Fruit fly (Drosophila melanogaster) whole organism, pupa: ENCODE data around the gene RhoGEF3.
A peak's percentile ranks its signal among the peaks of the same experiment; 100 is the strongest.

ENCODE experiments used
- CG10348 ChIP-seq: fragments of 200-800 bp; sonication (Bioruptor generic); IDR thresholded peaks from 2 replicates; pipeline ENCODE4 v1.3.6; 2022; ENCODE audit warnings: missing biosample characterization, missing genetic modification characterization
- CG12605 ChIP-seq: fragments of 200-800 bp; sonication (Bioruptor generic); IDR thresholded peaks from 2 replicates; pipeline ENCODE4 v1.3.6; 2022; ENCODE audit warnings: missing biosample characterization, missing genetic modification characterization
- CG13204 ChIP-seq: fragments of 200-800 bp; sonication (Bioruptor generic); optimal IDR thresholded peaks from 2 replicates; lab custom pipeline; 2018; ENCODE audit warnings: missing biosample characterization, mild to moderate bottlenecking, missing genetic modification characterization, moderate library complexity
- CG14655 ChIP-seq: fragments of 200-800 bp; sonication (Bioruptor generic); optimal IDR thresholded peaks from 3 replicates; lab custom pipeline; 2017; ENCODE audit warnings: mild to moderate bottlenecking, missing biosample characterization, missing genetic modification reagents, missing genetic modification characterization
- CG15710 ChIP-seq: fragments of 200-800 bp; sonication (Bioruptor generic); optimal IDR thresholded peaks from 2 replicates; lab custom pipeline; 2018; ENCODE audit warnings: missing biosample characterization, mild to moderate bottlenecking, missing genetic modification characterization, moderate library complexity
- CG17806 ChIP-seq: fragments of 200-800 bp; sonication (Bioruptor generic); optimal IDR thresholded peaks from 2 replicates; lab custom pipeline; 2018; ENCODE audit warnings: missing biosample characterization, mild to moderate bottlenecking, missing genetic modification characterization, moderate library complexity
- CG32121 ChIP-seq: fragments of 200-800 bp; sonication (Bioruptor generic); IDR thresholded peaks from 2 replicates; pipeline ENCODE4 v1.3.6; 2022; ENCODE audit warnings: missing biosample characterization, missing genetic modification characterization
- CG34367 ChIP-seq: fragments of 200-800 bp; sonication (Bioruptor generic); optimal IDR thresholded peaks from 2 replicates; lab custom pipeline; 2018; ENCODE audit warnings: missing biosample characterization, mild to moderate bottlenecking, missing genetic modification characterization
- CG4496 ChIP-seq: fragments of 200-800 bp; sonication (Bioruptor generic); IDR thresholded peaks from 3 replicates; pipeline ENCODE4 v1.3.6; 2022; ENCODE audit warnings: missing biosample characterization, missing genetic modification characterization
- CG8159 ChIP-seq: fragments of 200-800 bp; sonication (Bioruptor generic); optimal IDR thresholded peaks from 3 replicates; lab custom pipeline; 2018; ENCODE audit warnings: missing biosample characterization, mild to moderate bottlenecking, missing genetic modification characterization, moderate library complexity
- CG8301 ChIP-seq: fragments of 200-800 bp; sonication (Bioruptor generic); optimal IDR thresholded peaks from 2 replicates; lab custom pipeline; 2018; ENCODE audit warnings: missing biosample characterization, mild to moderate bottlenecking, missing genetic modification characterization
- CG9948 ChIP-seq: fragments of 200-800 bp; sonication (Bioruptor generic); optimal IDR thresholded peaks from 2 replicates; lab custom pipeline; 2018; ENCODE audit warnings: missing biosample characterization, mild to moderate bottlenecking, missing genetic modification characterization, moderate library complexity
- D1 ChIP-seq: fragments of 200-800 bp; sonication (Bioruptor generic); optimal IDR thresholded peaks from 2 replicates; lab custom pipeline; 2018; ENCODE audit warnings: missing biosample characterization, mild to moderate bottlenecking, missing genetic modification characterization, moderate library complexity
- EcR ChIP-seq: fragments of 200-800 bp; sonication (Bioruptor generic); optimal IDR thresholded peaks from 3 replicates; lab custom pipeline; 2019; ENCODE audit warnings: missing biosample characterization, missing genetic modification characterization, mild to moderate bottlenecking, moderate library complexity, missing genetic modification reagents
- Ets98B ChIP-seq: fragments of 200-800 bp; sonication (Bioruptor generic); IDR thresholded peaks from 2 replicates; pipeline ENCODE4 v1.3.6; 2022; ENCODE audit warnings: missing biosample characterization, missing genetic modification characterization
- Pif1B ChIP-seq: fragments of 200-800 bp; sonication (Bioruptor generic); optimal IDR thresholded peaks from 3 replicates; lab custom pipeline; 2016; ENCODE audit warnings: missing biosample characterization, missing genetic modification characterization
- Snoo ChIP-seq: fragments of 200-800 bp; sonication (Bioruptor generic); optimal IDR thresholded peaks from 3 replicates; lab custom pipeline; 2017; ENCODE audit warnings: missing biosample characterization, mild to moderate bottlenecking, missing genetic modification characterization, inconsistent platforms
- fd96Ca ChIP-seq: fragments of 200-800 bp; sonication (Bioruptor generic); IDR thresholded peaks from 3 replicates; pipeline ENCODE4 v1.3.6; 2022; ENCODE audit warnings: missing biosample characterization, missing genetic modification characterization
- gl ChIP-seq: fragments of 200-800 bp; sonication (Bioruptor generic); optimal IDR thresholded peaks from 2 replicates; lab custom pipeline; 2018; ENCODE audit warnings: missing biosample characterization, mild to moderate bottlenecking, missing genetic modification characterization
- rn ChIP-seq: fragments of 200-800 bp; sonication (Bioruptor generic); IDR thresholded peaks from 2 replicates; pipeline ENCODE4 v1.3.6; 2022; ENCODE audit warnings: missing biosample characterization, missing genetic modification characterization

RhoGEF3 gene

DNA sequence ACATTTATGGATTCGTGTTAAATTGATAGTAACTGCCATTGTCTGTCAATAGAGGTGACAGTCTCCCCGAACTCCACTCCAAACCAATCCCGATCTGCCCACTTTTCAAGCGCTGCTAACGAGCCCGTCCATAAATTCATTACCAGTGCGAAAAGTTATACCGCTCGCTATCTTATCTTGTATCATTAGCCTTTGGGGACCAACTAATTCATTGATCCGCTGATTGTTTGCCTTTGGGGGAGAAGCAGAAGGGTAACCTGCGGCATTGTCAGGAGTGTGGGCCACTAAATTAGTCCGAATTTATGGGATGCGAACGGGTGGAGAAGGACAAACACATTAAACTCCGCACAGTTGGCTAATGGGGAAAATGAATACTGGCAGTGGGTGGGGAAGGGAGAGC lies 59.9 kb downstream of the RhoGEF3 start:
- TF ChIP-seq fd96Ca (GFP tag; lab: Robert Waterston, UW) (no peak), gl (no peak), CG10348 (GFP tag; lab: Robert Waterston, UW) (no peak), CG17806 (tag; lab: Kevin White, UChicago) (no peak), Pif1B (no peak), D1 (tag; lab: Kevin White, UChicago) (no peak), EcR (GFP tag; lab: Kevin White, UChicago) (no peak), CG12605 (GFP tag; lab: Robert Waterston, UW) (no peak), CG32121 (GFP tag; lab: Robert Waterston, UW) (no peak), CG34367 (tag; lab: Kevin White, UChicago) (no peak), CG8159 (tag; lab: Kevin White, UChicago) (no peak), CG9948 (tag; lab: Kevin White, UChicago) (no peak), rn (GFP tag; lab: Robert Waterston, UW) (no peak), CG14655 (GFP tag; lab: Kevin White, UChicago) (no peak), Snoo (tag; lab: Kevin White, UChicago) (no peak)

DNA sequence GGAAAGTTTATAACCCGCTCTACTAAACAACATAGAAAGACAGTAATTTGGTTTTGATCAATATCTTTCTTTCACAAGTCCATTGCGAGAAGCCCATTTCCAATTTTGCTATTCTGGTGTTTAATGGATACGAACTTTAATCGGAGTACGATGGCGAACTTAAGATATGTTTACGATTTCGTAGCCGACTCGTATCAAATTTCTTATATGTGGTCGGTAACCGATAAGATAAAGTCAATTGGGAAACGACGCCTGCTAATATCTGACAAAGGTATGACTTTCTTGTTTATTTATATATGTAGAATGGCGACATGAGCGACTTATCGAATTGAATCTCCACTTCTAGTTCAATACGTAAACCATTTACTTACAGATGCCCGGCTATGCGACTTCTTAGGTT lies 60.9 kb downstream of the RhoGEF3 start:
- TF ChIP-seq EcR (GFP tag; lab: Kevin White, UChicago) = peak; percentile 17
- TF ChIP-seq CG34367 (tag; lab: Kevin White, UChicago) = no peak
- TF ChIP-seq, all 21 proteins: peak for 1

DNA sequence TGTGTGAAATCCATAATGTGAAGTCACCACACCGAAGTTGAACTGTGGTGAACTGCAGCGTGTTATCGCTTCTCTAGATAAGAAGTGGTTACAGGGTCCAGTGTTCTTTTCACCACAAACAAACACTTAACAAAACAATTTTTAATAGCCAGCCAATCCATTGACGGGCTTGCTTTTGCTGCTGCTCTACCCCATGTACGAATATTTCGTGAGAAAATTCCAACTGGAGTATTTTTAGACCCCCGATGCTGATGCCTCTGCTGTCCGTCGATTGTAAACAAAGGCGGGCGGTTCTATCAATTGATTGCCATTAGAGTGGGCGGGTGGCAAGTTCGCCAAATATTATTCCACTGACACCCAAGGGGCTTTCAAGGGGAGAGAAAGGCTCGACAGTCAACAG lies 61.8 kb downstream of the RhoGEF3 start:
- no peak for TF ChIP-seq Pif1B
- no peak for TF ChIP-seq CG15710
- TF ChIP-seq D1 (tag; lab: Kevin White, UChicago) = no peak
- TF ChIP-seq CG9948 (tag; lab: Kevin White, UChicago) = no peak
- TF ChIP-seq CG17806 (tag; lab: Kevin White, UChicago) = no peak
- no peak for TF ChIP-seq CG13204 (GFP tag; lab: Kevin White, UChicago)
- TF ChIP-seq Ets98B (GFP tag; lab: Robert Waterston, UW) = no peak
- TF ChIP-seq CG8159 (tag; lab: Kevin White, UChicago) = no peak
- TF ChIP-seq gl = no peak
- TF ChIP-seq CG14655 (GFP tag; lab: Kevin White, UChicago) = no peak
- TF ChIP-seq CG34367 (tag; lab: Kevin White, UChicago) = no peak
- no peak for TF ChIP-seq CG10348 (GFP tag; lab: Robert Waterston, UW)
- TF ChIP-seq Snoo (tag; lab: Kevin White, UChicago) = no peak
- no peak for TF ChIP-seq CG8301 (tag; lab: Kevin White, UChicago)
- no peak for TF ChIP-seq fd96Ca (GFP tag; lab: Robert Waterston, UW)

DNA sequence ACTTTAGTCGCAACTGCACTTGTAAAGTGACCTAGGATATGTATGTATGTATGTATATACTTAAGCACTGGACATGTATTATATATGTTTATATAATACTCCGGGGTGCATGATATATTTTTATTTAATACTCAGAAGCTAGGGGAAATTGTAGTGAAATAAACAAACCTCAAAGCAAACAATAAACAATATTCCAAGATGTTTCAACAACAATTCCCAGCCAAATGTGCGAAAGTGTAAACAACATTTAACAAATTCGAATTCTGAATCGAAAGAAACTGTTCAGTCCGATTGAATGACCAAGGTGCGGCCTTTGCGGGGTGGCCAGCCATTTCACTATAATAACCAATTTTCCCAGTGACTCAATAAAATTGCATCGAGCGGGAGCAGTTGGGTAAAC lies 62.9 kb downstream of the RhoGEF3 start:
- no peak for TF ChIP-seq CG9948 (tag; lab: Kevin White, UChicago)
- no peak for TF ChIP-seq gl
- no peak for TF ChIP-seq fd96Ca (GFP tag; lab: Robert Waterston, UW)
- no peak for TF ChIP-seq D1 (tag; lab: Kevin White, UChicago)
- TF ChIP-seq CG8159 (tag; lab: Kevin White, UChicago) = no peak
- TF ChIP-seq Ets98B (GFP tag; lab: Robert Waterston, UW) = no peak
- TF ChIP-seq CG4496 = no peak
- no peak for TF ChIP-seq rn (GFP tag; lab: Robert Waterston, UW)

DNA sequence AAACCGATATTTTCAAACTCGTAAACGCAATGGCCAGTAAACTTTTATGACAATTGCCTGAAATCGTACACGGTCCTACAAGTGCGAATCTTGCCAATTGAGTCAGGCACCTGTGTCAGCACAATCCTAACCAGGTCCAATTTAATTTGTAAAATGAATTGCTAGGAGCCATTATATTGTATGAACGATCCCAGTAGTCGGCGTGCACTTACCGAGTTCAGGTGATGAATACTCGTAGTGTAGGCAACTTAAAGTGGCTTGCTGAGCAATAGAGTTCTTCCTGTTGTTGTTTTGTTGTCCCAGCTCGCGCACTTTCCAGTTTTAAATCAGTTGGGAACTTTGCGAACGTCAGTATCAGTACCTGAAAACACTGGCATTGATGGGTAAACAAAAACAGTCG lies 63.3 kb downstream of the RhoGEF3 start:
- TF ChIP-seq CG9948 (tag; lab: Kevin White, UChicago) (no peak), CG8159 (tag; lab: Kevin White, UChicago) (no peak), CG13204 (GFP tag; lab: Kevin White, UChicago) (no peak), CG15710 (no peak), Ets98B (GFP tag; lab: Robert Waterston, UW) (no peak), D1 (tag; lab: Kevin White, UChicago) (no peak), rn (GFP tag; lab: Robert Waterston, UW) (no peak), EcR (GFP tag; lab: Kevin White, UChicago) (no peak), CG10348 (GFP tag; lab: Robert Waterston, UW) (no peak), CG14655 (GFP tag; lab: Kevin White, UChicago) (no peak), Snoo (tag; lab: Kevin White, UChicago) (no peak), fd96Ca (GFP tag; lab: Robert Waterston, UW) (no peak), CG8301 (tag; lab: Kevin White, UChicago) (no peak), gl (no peak)

DNA sequence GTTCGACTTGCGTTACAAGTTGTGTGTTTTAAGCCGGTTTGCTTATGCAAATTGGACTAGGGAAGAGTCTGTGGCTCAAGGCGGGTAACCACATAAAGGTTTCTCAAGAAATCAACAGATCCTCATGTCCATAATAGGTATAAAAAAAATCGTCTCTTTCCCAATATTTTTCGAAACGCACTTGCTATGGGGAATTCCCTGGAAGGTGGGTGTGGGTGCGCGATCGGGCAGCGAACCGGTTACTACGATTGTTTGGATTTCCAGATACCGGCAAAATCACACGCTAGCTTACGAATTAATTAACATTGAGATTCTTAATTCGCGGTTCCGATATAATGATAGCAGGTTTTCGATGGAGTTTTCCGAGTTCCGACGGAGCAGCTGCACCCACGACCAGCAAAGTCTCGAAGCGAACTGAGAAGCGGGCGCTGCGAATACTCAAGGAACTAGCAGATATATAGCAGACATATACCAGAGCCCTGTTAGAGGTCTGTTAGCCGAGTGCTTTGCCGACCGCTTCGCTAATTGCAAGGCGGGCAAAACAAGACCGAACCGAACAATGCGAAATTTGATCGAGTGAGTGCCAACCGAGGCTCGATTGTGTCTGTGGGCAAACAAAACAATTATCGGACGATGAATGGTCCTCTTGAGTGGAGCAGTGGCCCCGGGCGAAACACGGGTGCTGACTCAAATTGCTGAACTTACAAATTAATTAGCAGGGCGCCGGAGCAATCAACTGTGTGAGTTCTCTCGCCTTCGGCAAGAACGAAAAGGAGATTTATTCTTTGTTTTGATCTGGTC lies 64.0 kb downstream of the RhoGEF3 start:
- TF ChIP-seq CG8159 (tag; lab: Kevin White, UChicago) (no peak), gl (no peak), EcR (GFP tag; lab: Kevin White, UChicago) (peak; percentile 59), CG12605 (GFP tag; lab: Robert Waterston, UW) (no peak), CG17806 (tag; lab: Kevin White, UChicago) (no peak), CG13204 (GFP tag; lab: Kevin White, UChicago) (peak; percentile 27)
